Worm (Caenorhabditis elegans) whole organism, midembryonic: Measurements from ENCODE around the gene cest-4.

Experiments
- flt-1 ChIP-seq: fragments of 200-800 bp; sonication (Bioruptor generic); IDR thresholded peaks from 2 replicates; pipeline ENCODE4 v1.3.6; 2022; ENCODE audit warnings: missing genetic modification characterization, missing compliant biosample characterization
- tab-1 ChIP-seq: fragments of 200-800 bp; sonication (Bioruptor generic); IDR thresholded peaks from 2 replicates; pipeline ENCODE4 v1.3.6; 2022; ENCODE audit warnings: missing genetic modification characterization, missing compliant biosample characterization

ce11 chrIV:6821709-6822108 lies 19.6 kb upstream of the cest-4 start:
- TF ChIP-seq flt-1 (no peak), tab-1 (GFP tag; lab: Robert Waterston, UW) (no peak)
